Fruit fly (Drosophila melanogaster) whole organism, embryonic: ENCODE data around the gene cerv.
A peak's percentile ranks its signal among the peaks of the same experiment; 100 is the strongest.

Experiments
- ATbp ChIP-seq: fragments of 200-800 bp; sonication (Bioruptor generic); optimal IDR thresholded peaks from 2 replicates; lab custom pipeline; 2017; ENCODE audit warnings: missing biosample characterization, mild to moderate bottlenecking, missing genetic modification characterization, missing genetic modification reagents
- Blimp-1 ChIP-seq: fragments of 200-800 bp; sonication (Bioruptor generic); optimal IDR thresholded peaks from 3 replicates; lab custom pipeline; 2018; ENCODE audit warnings: missing biosample characterization, missing genetic modification characterization, mild to moderate bottlenecking, moderate library complexity, missing genetic modification reagents
- CG1024 ChIP-seq: fragments of 200-800 bp; sonication (Bioruptor generic); IDR thresholded peaks from 2 replicates; pipeline ENCODE4 v1.3.6; 2022; ENCODE audit warnings: missing biosample characterization, missing genetic modification characterization
- CG10979 ChIP-seq: fragments of 200-800 bp; sonication (Bioruptor generic); optimal IDR thresholded peaks from 2 replicates; lab custom pipeline; 2018; ENCODE audit warnings: missing biosample characterization, mild to moderate bottlenecking, missing genetic modification characterization, moderate library complexity
- CG11456 ChIP-seq: fragments of 200-800 bp; sonication (Bioruptor generic); IDR thresholded peaks from 3 replicates; pipeline ENCODE4 v1.3.6; 2022; ENCODE audit warnings: missing biosample characterization, missing genetic modification characterization
- CG11696 ChIP-seq: fragments of 200-800 bp; sonication (Bioruptor generic); IDR thresholded peaks from 2 replicates; pipeline ENCODE4 v1.3.6; 2022; ENCODE audit warnings: missing biosample characterization, missing genetic modification characterization
- CG12299 ChIP-seq: fragments of 200-800 bp; sonication (Bioruptor generic); optimal IDR thresholded peaks from 2 replicates; lab custom pipeline; 2018; ENCODE audit warnings: missing biosample characterization, mild to moderate bottlenecking, missing genetic modification characterization
- CG13123 ChIP-seq: fragments of 200-800 bp; sonication (Bioruptor generic); optimal IDR thresholded peaks from 2 replicates; lab custom pipeline; 2016; ENCODE audit warnings: missing biosample characterization, missing genetic modification characterization
- CG13287 ChIP-seq: fragments of 200-800 bp; sonication (Bioruptor generic); IDR thresholded peaks from 2 replicates; pipeline ENCODE4 v1.3.6; 2022; ENCODE audit warnings: missing biosample characterization, missing genetic modification characterization; ENCODE audit not compliant: partially characterized antibody
- CG13424 ChIP-seq: fragments of 200-800 bp; sonication (Bioruptor generic); optimal IDR thresholded peaks from 2 replicates; lab custom pipeline; 2019; ENCODE audit warnings: missing biosample characterization, mild to moderate bottlenecking, missing genetic modification characterization, moderate library complexity
- CG17385 ChIP-seq: fragments of 200-800 bp; sonication (Bioruptor generic); optimal IDR thresholded peaks from 3 replicates; lab custom pipeline; 2018; ENCODE audit warnings: missing biosample characterization, mild to moderate bottlenecking, missing genetic modification characterization
- CG1792 ChIP-seq: fragments of 200-800 bp; sonication (Bioruptor generic); optimal IDR thresholded peaks from 2 replicates; lab custom pipeline; 2016; ENCODE audit warnings: missing biosample characterization, missing genetic modification characterization
- CG31441 ChIP-seq: fragments of 200-800 bp; sonication (Bioruptor generic); IDR thresholded peaks from 2 replicates; pipeline ENCODE4 v1.3.6; 2022; ENCODE audit warnings: missing biosample characterization, missing genetic modification characterization
- CG6765 ChIP-seq: fragments of 200-800 bp; sonication (Bioruptor generic); optimal IDR thresholded peaks from 3 replicates; lab custom pipeline; 2017; ENCODE audit warnings: missing biosample characterization, mild to moderate bottlenecking, missing genetic modification characterization
- CG6813 ChIP-seq: fragments of 200-800 bp; sonication (Bioruptor generic); optimal IDR thresholded peaks from 2 replicates; lab custom pipeline; 2017; ENCODE audit warnings: missing biosample characterization, missing genetic modification characterization, mild to moderate bottlenecking, moderate library complexity, missing genetic modification reagents
- CG7839 ChIP-seq: fragments of 200-800 bp; sonication (Bioruptor generic); optimal IDR thresholded peaks from 3 replicates; lab custom pipeline; 2018; ENCODE audit warnings: missing biosample characterization, mild to moderate bottlenecking, missing genetic modification characterization, moderate library complexity
- CG7963 ChIP-seq: fragments of 200-800 bp; sonication (Bioruptor generic); IDR thresholded peaks from 3 replicates; pipeline ENCODE4 v1.3.6; 2022; ENCODE audit warnings: missing biosample characterization, missing genetic modification characterization; ENCODE audit not compliant: partially characterized antibody
- CG8924 ChIP-seq: fragments of 200-800 bp; optimal IDR thresholded peaks from 3 replicates; lab custom pipeline; 2019; ENCODE audit warnings: missing biosample characterization, mild to moderate bottlenecking, missing genetic modification characterization, moderate library complexity
- Dfd ChIP-seq, 2 experiments: fragments of >200 bp; optimal IDR thresholded peaks; 2 replicates each; lab custom pipeline; 2017; ENCODE audit warnings: missing biosample characterization in 2 of 2, missing genetic modification characterization in 2 of 2
- Dip2 ChIP-seq: fragments of 200-800 bp; sonication (Bioruptor generic); IDR thresholded peaks from 2 replicates; pipeline ENCODE4 v1.3.6; 2022; ENCODE audit warnings: missing biosample characterization, missing genetic modification characterization
- Dip3 ChIP-seq: fragments of 200-800 bp; sonication (Bioruptor generic); optimal IDR thresholded peaks from 3 replicates; lab custom pipeline; 2016; ENCODE audit warnings: missing biosample characterization, missing genetic modification characterization
- Gug ChIP-seq: fragments of 200-800 bp; sonication (Bioruptor generic); IDR thresholded peaks from 4 replicates; pipeline ENCODE4 v1.3.6; 2022; ENCODE audit warnings: missing biosample characterization, missing genetic modification characterization
- Hmr ChIP-seq: fragments of 200-800 bp; sonication (Bioruptor generic); optimal IDR thresholded peaks from 3 replicates; lab custom pipeline; 2017; ENCODE audit warnings: mild to moderate bottlenecking, missing biosample characterization, missing genetic modification reagents, missing genetic modification characterization
- Hsf ChIP-seq: fragments of 200-800 bp; sonication (Bioruptor generic); optimal IDR thresholded peaks from 3 replicates; lab custom pipeline; 2016; ENCODE audit warnings: missing biosample characterization, missing genetic modification characterization
- Kr ChIP-seq: fragments of 200-800 bp; sonication (Bioruptor generic); optimal IDR thresholded peaks from 2 replicates; lab custom pipeline; 2017; ENCODE audit warnings: missing biosample characterization, mild to moderate bottlenecking, missing genetic modification characterization
- Mrtf ChIP-seq: fragments of 200-800 bp; sonication (Bioruptor generic); IDR thresholded peaks from 3 replicates; pipeline ENCODE4 v1.3.6; 2022; ENCODE audit warnings: missing biosample characterization, missing genetic modification characterization
- NC2β ChIP-seq: fragments of 200-800 bp; sonication (Bioruptor generic); optimal IDR thresholded peaks from 2 replicates; lab custom pipeline; 2016; ENCODE audit warnings: missing biosample characterization, missing genetic modification characterization
- Opbp ChIP-seq: fragments of 200-800 bp; sonication (Bioruptor generic); IDR thresholded peaks from 3 replicates; pipeline ENCODE4 v1.3.6; 2022; ENCODE audit warnings: missing biosample characterization, missing genetic modification characterization; ENCODE audit not compliant: partially characterized antibody
- Optix ChIP-seq: fragments of 200-800 bp; sonication (Bioruptor generic); IDR thresholded peaks from 3 replicates; pipeline ENCODE4 v1.3.6; 2022; ENCODE audit warnings: missing biosample characterization, missing genetic modification characterization
- Sin3A ChIP-seq: fragments of >200 bp; optimal IDR thresholded peaks from 2 replicates; lab custom pipeline; 2018
- Sry-β ChIP-seq: fragments of 200-800 bp; sonication (Bioruptor generic); optimal IDR thresholded peaks from 2 replicates; lab custom pipeline; 2018; ENCODE audit warnings: missing biosample characterization, mild to moderate bottlenecking, missing genetic modification characterization, moderate library complexity
- ap ChIP-seq: fragments of 200-800 bp; sonication (Bioruptor generic); IDR thresholded peaks from 2 replicates; pipeline ENCODE4 v1.3.6; 2022; ENCODE audit warnings: missing biosample characterization, missing genetic modification characterization
- bigmax ChIP-seq: fragments of 200-800 bp; sonication (Bioruptor generic); optimal IDR thresholded peaks from 2 replicates; lab custom pipeline; 2018; ENCODE audit warnings: missing biosample characterization, mild to moderate bottlenecking, missing genetic modification characterization
- bsh ChIP-seq, 2 experiments: fragments of 200-800 bp; sonication (Bioruptor generic); optimal IDR thresholded peaks; 2 replicates each; lab custom pipeline; 2017 to 2018; ENCODE audit warnings: mild to moderate bottlenecking in 2 of 2, missing biosample characterization in 2 of 2, missing genetic modification characterization in 2 of 2, moderate library complexity in 1 of 2
- cad ChIP-seq: fragments of >200 bp; optimal IDR thresholded peaks from 2 replicates; lab custom pipeline; 2017; ENCODE audit warnings: missing biosample characterization, missing genetic modification characterization
- croc ChIP-seq: fragments of 200-800 bp; sonication (Bioruptor generic); conservative IDR thresholded peaks from 3 replicates; pipeline ENCODE4 v1.3.6; 2022; ENCODE audit warnings: missing biosample characterization, missing genetic modification characterization
- crol ChIP-seq: fragments of 200-800 bp; sonication (Bioruptor generic); IDR thresholded peaks from 2 replicates; pipeline ENCODE4 v1.3.6; 2022; ENCODE audit warnings: missing biosample characterization, missing genetic modification characterization
- dmrt11E ChIP-seq: fragments of 200-800 bp; sonication (Bioruptor generic); optimal IDR thresholded peaks from 3 replicates; lab custom pipeline; 2018; ENCODE audit warnings: missing biosample characterization, mild to moderate bottlenecking, missing genetic modification characterization, moderate library complexity
- fd102C ChIP-seq: fragments of 200-800 bp; sonication (Bioruptor generic); optimal IDR thresholded peaks from 2 replicates; lab custom pipeline; 2018; ENCODE audit warnings: missing biosample characterization, mild to moderate bottlenecking, missing genetic modification characterization, moderate library complexity
- gcm2 ChIP-seq: fragments of 200-800 bp; sonication (Bioruptor generic); optimal IDR thresholded peaks from 2 replicates; lab custom pipeline; 2016; ENCODE audit warnings: missing biosample characterization, missing genetic modification characterization
- h ChIP-seq: fragments of >200 bp; optimal IDR thresholded peaks from 2 replicates; lab custom pipeline; 2017
- ham ChIP-seq: fragments of 200-800 bp; sonication (Bioruptor generic); IDR thresholded peaks from 2 replicates; pipeline ENCODE4 v1.3.6; 2022; ENCODE audit warnings: missing biosample characterization, missing genetic modification characterization
- hkb ChIP-seq, 2 experiments: fragments of 200-800 bp in 1 of 2; fragments of >200 bp in 1 of 2; sonication (Bioruptor generic) in 1 of 2; IDR thresholded peaks in 1 of 2; optimal IDR thresholded peaks in 1 of 2; 2 replicates each; pipeline versions ENCODE4 v1.3.6 to Lab custom; 2017 to 2022; ENCODE audit warnings: missing biosample characterization in 1 of 2, missing genetic modification characterization in 1 of 2
- inv ChIP-seq: fragments of 200-800 bp; sonication (Bioruptor generic); IDR thresholded peaks from 2 replicates; pipeline ENCODE4 v1.3.6; 2022; ENCODE audit warnings: missing biosample characterization, missing genetic modification characterization; ENCODE audit not compliant: partially characterized antibody
- jumu ChIP-seq: fragments of 200-800 bp; sonication (Bioruptor generic); optimal IDR thresholded peaks from 3 replicates; lab custom pipeline; 2016; ENCODE audit warnings: missing biosample characterization, missing genetic modification characterization
- lbe ChIP-seq: fragments of 200-800 bp; sonication (Bioruptor generic); optimal IDR thresholded peaks from 2 replicates; lab custom pipeline; 2016; ENCODE audit warnings: missing biosample characterization, mild to moderate bottlenecking, missing genetic modification characterization
- peb ChIP-seq: fragments of 200-800 bp; sonication (Bioruptor generic); IDR thresholded peaks from 2 replicates; pipeline ENCODE4 v1.3.6; 2022; ENCODE audit warnings: missing biosample characterization, missing genetic modification characterization
- sens-2 ChIP-seq: fragments of 200-800 bp; sonication (Bioruptor generic); IDR thresholded peaks from 2 replicates; pipeline ENCODE4 v1.3.6; 2022; ENCODE audit warnings: missing biosample characterization, missing genetic modification characterization
- sima ChIP-seq: fragments of 200-800 bp; sonication (Bioruptor generic); optimal IDR thresholded peaks from 2 replicates; lab custom pipeline; 2016; ENCODE audit warnings: missing biosample characterization, missing genetic modification characterization
- wdn ChIP-seq: fragments of 200-800 bp; sonication (Bioruptor generic); IDR thresholded peaks from 2 replicates; pipeline ENCODE4 v1.3.6; 2022; ENCODE audit warnings: missing biosample characterization, missing genetic modification characterization
- z ChIP-seq: fragments of 200-800 bp; sonication (Bioruptor generic); IDR thresholded peaks from 3 replicates; pipeline ENCODE4 v1.3.6; 2022; ENCODE audit warnings: missing biosample characterization, missing genetic modification characterization

Gene cerv

DNA sequence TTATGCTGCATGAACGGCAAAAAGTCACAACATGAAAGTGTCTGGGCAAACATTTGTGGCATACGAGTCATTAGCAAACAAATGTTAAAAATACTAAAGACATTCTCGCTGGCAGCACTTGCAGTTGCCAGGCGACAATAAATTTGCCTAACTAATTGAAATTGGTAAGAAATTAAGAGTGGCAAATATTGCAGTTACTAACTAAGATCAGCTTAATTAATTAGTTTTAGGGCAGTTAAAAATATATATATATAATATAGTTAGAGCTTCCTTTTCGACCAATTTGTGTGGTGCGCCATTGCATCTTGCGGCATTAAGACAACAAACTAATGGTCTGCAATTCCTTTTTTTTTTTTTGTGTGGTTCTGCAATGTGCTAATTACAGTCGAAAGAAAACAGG is 39.9 kb upstream of the cerv start (continued):
- TF ChIP-seq hkb (optimal IDR thresholded peaks at IDR 0.05; lab: Kevin White, UChicago) (no peak), hkb (GFP tag; IDR thresholded peaks at IDR 0.05; lab: Robert Waterston, UW) (peak; percentile 58; the same call in 1 of the 2 replicates), CG13424 (tag; lab: Kevin White, UChicago) (peak; percentile 5), jumu (no peak), CG17385 (GFP tag; lab: Kevin White, UChicago) (peak; percentile 11), Optix (GFP tag; lab: Robert Waterston, UW) (0 out of 3 replicates have a peak, but pooled peaks have one; percentile 55), CG13123 (no peak), Sin3A (lab: Kevin White, UChicago) (no peak), Sry-β (GFP tag; lab: Kevin White, UChicago) (no peak), dmrt11E (tag; lab: Kevin White, UChicago) (peak; percentile 49), CG12299 (tag; lab: Kevin White, UChicago) (no peak), lbe (GFP tag; lab: Kevin White, UChicago) (no peak), Dip2 (GFP tag; lab: Robert Waterston, UW) (no peak), peb (GFP tag; lab: Robert Waterston, UW) (0 out of 2 replicates have a peak, but pooled peaks have one; percentile 24), h (lab: Kevin White, UChicago) (no peak), cad (GFP tag; lab: Kevin White, UChicago) (no peak), CG6813 (GFP tag; lab: Kevin White, UChicago) (no peak), Hmr (no peak), Mrtf (GFP tag; lab: Robert Waterston, UW) (no peak), CG8924 (tag; lab: Kevin White, UChicago) (peak; percentile 16), bigmax (GFP tag; lab: Kevin White, UChicago) (no peak), wdn (GFP tag; lab: Robert Waterston, UW) (no peak), ham (GFP tag; lab: Robert Waterston, UW) (no peak), CG13287 (GFP tag; lab: Robert Waterston, UW) (no peak), CG7963 (no peak), Dfd (GFP tag; optimal IDR thresholded peaks at IDR 0.05; lab: Kevin White, UChicago) (no peak), crol (GFP tag; lab: Robert Waterston, UW) (no peak), Hsf (GFP tag; lab: Kevin White, UChicago) (no peak), Gug (GFP tag; lab: Robert Waterston, UW) (no peak), ap (GFP tag; lab: Robert Waterston, UW) (peak; percentile 47; the same call in 1 of the 2 replicates), inv (GFP tag; lab: Robert Waterston, UW) (no peak), sima (GFP tag; lab: Kevin White, UChicago) (no peak), bsh (GFP tag; optimal IDR thresholded peaks at IDR 0.05; lab: Kevin White, UChicago) (peak in 1 of 2 experiments; percentile 78), Dip3 (GFP tag; lab: Kevin White, UChicago) (no peak), CG31441 (GFP tag; lab: Robert Waterston, UW) (peak; percentile 39; the same call in 1 of the 2 replicates), sens-2 (GFP tag; lab: Robert Waterston, UW) (peak; percentile 54; the same call in 1 of the 2 replicates), z (GFP tag; lab: Robert Waterston, UW) (no peak), Blimp-1 (GFP tag; lab: Kevin White, UChicago) (peak; percentile 49), CG10979 (tag; lab: Kevin White, UChicago) (peak; percentile 60), CG11456 (GFP tag; lab: Robert Waterston, UW) (no peak), Kr (GFP tag; lab: Kevin White, UChicago) (no peak), CG1792 (GFP tag; lab: Kevin White, UChicago) (no peak), CG11696 (GFP tag; lab: Robert Waterston, UW) (peak; percentile 33; the same call in 1 of the 2 replicates), NC2β (no peak), CG6765 (GFP tag; lab: Kevin White, UChicago) (no peak), gcm2 (GFP tag; lab: Kevin White, UChicago) (no peak), fd102C (no peak), CG1024 (GFP tag; lab: Robert Waterston, UW) (0 out of 2 replicates have a peak, but pooled peaks have one; percentile 23), Opbp (GFP tag; lab: Robert Waterston, UW) (no peak), ATbp (GFP tag; lab: Kevin White, UChicago) (peak; percentile 31), CG7839 (tag; lab: Kevin White, UChicago) (peak; percentile 19), croc (GFP tag; lab: Robert Waterston, UW) (peak; percentile 39; the same call in 1 of the 3 replicates)
